Fruit fly (Drosophila melanogaster) S2 (cell line): ENCODE results near the gene BckdhA.

Experiments
- CG8478 ChIP-seq: fragments of >200 bp; optimal IDR thresholded peaks from 2 replicates; lab custom pipeline; 2018
- CTCF ChIP-seq, 2 experiments: fragments of >200 bp; optimal IDR thresholded peaks; 2 replicates each; lab custom pipeline; 2018

DNA sequence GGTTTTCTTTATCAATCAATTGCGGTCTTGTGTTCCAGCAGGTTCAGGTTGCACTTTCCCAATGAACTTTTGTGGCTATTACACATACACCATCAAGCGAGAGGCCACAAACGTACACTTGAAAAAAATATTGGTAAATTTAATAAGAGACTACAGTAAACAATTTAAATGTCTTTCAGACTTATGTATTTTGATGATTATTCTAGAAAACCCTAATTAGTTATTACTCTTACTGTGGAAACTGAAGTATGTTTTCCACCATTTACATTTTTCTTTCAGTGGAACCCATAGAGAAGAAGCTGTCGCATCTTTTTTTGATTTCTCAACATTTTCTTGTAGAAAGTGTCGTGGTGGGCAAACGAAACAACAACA, 21.5 kb upstream of the BckdhA start:
- TF ChIP-seq CG8478 (lab: Kevin White, UChicago) (no peak), CTCF (optimal IDR thresholded peaks at IDR 0.05; lab: Kevin White, UChicago) (no peak)
